Fruit fly (Drosophila melanogaster) whole organism, embryonic: ENCODE measurements around the gene CG5381.

Experiments used
- Abd-B ChIP-seq: fragments of 200-800 bp; sonication (Bioruptor generic); optimal IDR thresholded peaks from 2 replicates; lab custom pipeline; 2018; ENCODE audit warnings: missing biosample characterization, mild to moderate bottlenecking, missing genetic modification characterization, moderate library complexity
- Aef1 ChIP-seq: fragments of 200-800 bp; sonication (Bioruptor generic); IDR thresholded peaks from 3 replicates; pipeline ENCODE4 v1.3.6; 2022; ENCODE audit warnings: missing biosample characterization, missing genetic modification characterization
- Asciz ChIP-seq: fragments of 200-800 bp; sonication (Bioruptor generic); optimal IDR thresholded peaks from 2 replicates; lab custom pipeline; 2017; ENCODE audit warnings: missing biosample characterization, mild to moderate bottlenecking, missing genetic modification characterization, missing genetic modification reagents
- CG10209 ChIP-seq: fragments of 200-800 bp; sonication (Bioruptor generic); optimal IDR thresholded peaks from 3 replicates; lab custom pipeline; 2017; ENCODE audit warnings: missing biosample characterization, mild to moderate bottlenecking, missing genetic modification characterization, missing genetic modification reagents
- CG10462 ChIP-seq: fragments of 200-800 bp; sonication (Bioruptor generic); optimal IDR thresholded peaks from 2 replicates; lab custom pipeline; 2016; ENCODE audit warnings: missing biosample characterization, missing genetic modification characterization
- CG10565 ChIP-seq: fragments of 200-800 bp; sonication (Bioruptor generic); optimal IDR thresholded peaks from 3 replicates; lab custom pipeline; 2016; ENCODE audit warnings: missing biosample characterization, mild to moderate bottlenecking, missing genetic modification characterization
- CG11504 ChIP-seq: fragments of 200-800 bp; sonication (Bioruptor generic); optimal IDR thresholded peaks from 3 replicates; lab custom pipeline; 2019; ENCODE audit warnings: missing biosample characterization, mild to moderate bottlenecking, missing genetic modification characterization, moderate library complexity
- CG12744 ChIP-seq: fragments of 200-800 bp; sonication (Bioruptor generic); optimal IDR thresholded peaks from 2 replicates; lab custom pipeline; 2016; ENCODE audit warnings: missing biosample characterization, missing genetic modification characterization
- CG12769 ChIP-seq: fragments of 200-800 bp; sonication (Bioruptor generic); optimal IDR thresholded peaks from 2 replicates; lab custom pipeline; 2019; ENCODE audit warnings: missing biosample characterization, mild to moderate bottlenecking, missing genetic modification characterization, moderate library complexity
- CG13123 ChIP-seq: fragments of 200-800 bp; sonication (Bioruptor generic); optimal IDR thresholded peaks from 2 replicates; lab custom pipeline; 2016; ENCODE audit warnings: missing biosample characterization, missing genetic modification characterization
- CG14667 ChIP-seq: fragments of 200-800 bp; sonication (Bioruptor generic); IDR thresholded peaks from 2 replicates; pipeline ENCODE4 v1.3.6; 2022; ENCODE audit warnings: missing biosample characterization, missing genetic modification characterization
- CG16813 ChIP-seq: fragments of 200-800 bp; sonication (Bioruptor generic); IDR thresholded peaks from 3 replicates; pipeline ENCODE4 v1.3.6; 2022; ENCODE audit warnings: missing biosample characterization, missing genetic modification characterization; ENCODE audit not compliant: partially characterized antibody
- CG16815 ChIP-seq: fragments of 200-800 bp; sonication (Bioruptor generic); optimal IDR thresholded peaks from 3 replicates; lab custom pipeline; 2017; ENCODE audit warnings: missing biosample characterization, mild to moderate bottlenecking, missing genetic modification characterization
- CG17385 ChIP-seq: fragments of 200-800 bp; sonication (Bioruptor generic); optimal IDR thresholded peaks from 3 replicates; lab custom pipeline; 2018; ENCODE audit warnings: missing biosample characterization, mild to moderate bottlenecking, missing genetic modification characterization
- CG17568 ChIP-seq: fragments of 200-800 bp; sonication (Bioruptor generic); optimal IDR thresholded peaks from 2 replicates; lab custom pipeline; 2018; ENCODE audit warnings: missing biosample characterization, mild to moderate bottlenecking, missing genetic modification characterization, moderate library complexity
- CG1792 ChIP-seq: fragments of 200-800 bp; sonication (Bioruptor generic); optimal IDR thresholded peaks from 2 replicates; lab custom pipeline; 2016; ENCODE audit warnings: missing biosample characterization, missing genetic modification characterization
- CG1832 ChIP-seq: fragments of 200-800 bp; sonication (Bioruptor generic); optimal IDR thresholded peaks from 2 replicates; lab custom pipeline; 2017; ENCODE audit warnings: missing biosample characterization, mild to moderate bottlenecking, missing genetic modification characterization, inconsistent platforms
- CG18619 ChIP-seq: fragments of 200-800 bp; sonication (Bioruptor generic); optimal IDR thresholded peaks from 3 replicates; lab custom pipeline; 2017; ENCODE audit warnings: missing biosample characterization, mild to moderate bottlenecking, missing genetic modification characterization
- CG2199 ChIP-seq: fragments of 200-800 bp; sonication (Bioruptor generic); IDR thresholded peaks from 3 replicates; pipeline ENCODE4 v1.3.6; 2022; ENCODE audit warnings: missing biosample characterization, missing genetic modification characterization
- CG4404 ChIP-seq: fragments of 200-800 bp; sonication (Bioruptor generic); IDR thresholded peaks from 2 replicates; pipeline ENCODE4 v1.3.6; 2022; ENCODE audit warnings: missing biosample characterization, missing genetic modification characterization
- CG4707 ChIP-seq: fragments of 200-800 bp; sonication (Bioruptor generic); optimal IDR thresholded peaks from 2 replicates; lab custom pipeline; 2018; ENCODE audit warnings: missing biosample characterization, mild to moderate bottlenecking, missing genetic modification characterization, moderate library complexity
- CG6254 ChIP-seq: fragments of 200-800 bp; sonication (Bioruptor generic); optimal IDR thresholded peaks from 3 replicates; lab custom pipeline; 2017; ENCODE audit warnings: mild to moderate bottlenecking, missing biosample characterization, missing genetic modification reagents, missing genetic modification characterization
- CG6765 ChIP-seq: fragments of 200-800 bp; sonication (Bioruptor generic); optimal IDR thresholded peaks from 3 replicates; lab custom pipeline; 2017; ENCODE audit warnings: missing biosample characterization, mild to moderate bottlenecking, missing genetic modification characterization
- CG8944 ChIP-seq: fragments of 200-800 bp; sonication (Bioruptor generic); optimal IDR thresholded peaks from 3 replicates; lab custom pipeline; 2016; ENCODE audit warnings: missing biosample characterization, missing genetic modification characterization
- CG9727 ChIP-seq: fragments of 200-800 bp; sonication (Bioruptor generic); optimal IDR thresholded peaks from 3 replicates; lab custom pipeline; 2017; ENCODE audit warnings: missing biosample characterization, mild to moderate bottlenecking, missing genetic modification characterization
- CTCF ChIP-seq: fragments of 200-800 bp; sonication (Bioruptor generic); optimal IDR thresholded peaks from 2 replicates; lab custom pipeline; 2017; ENCODE audit warnings: missing biosample characterization, mild to moderate bottlenecking, missing genetic modification characterization, moderate library complexity
- Dfd ChIP-seq, 2 experiments: fragments of >200 bp; optimal IDR thresholded peaks; 2 replicates each; lab custom pipeline; 2017; ENCODE audit warnings: missing biosample characterization in 2 of 2, missing genetic modification characterization in 2 of 2
- Eip74EF ChIP-seq, 2 experiments: fragments of 200-800 bp in 1 of 2; fragments of >200 bp in 1 of 2; sonication (Bioruptor generic) in 1 of 2; optimal IDR thresholded peaks; 2 replicates each; lab custom pipeline; 2017 to 2019; ENCODE audit warnings: missing biosample characterization in 2 of 2, missing genetic modification characterization in 2 of 2, mild to moderate bottlenecking in 1 of 2, moderate library complexity in 1 of 2
- Elba2 ChIP-seq: fragments of 200-800 bp; sonication (Bioruptor generic); optimal IDR thresholded peaks from 3 replicates; lab custom pipeline; 2016; ENCODE audit warnings: missing biosample characterization, missing genetic modification characterization
- Ets65A ChIP-seq: fragments of 200-800 bp; sonication (Bioruptor generic); peaks from one replicate; lab custom pipeline; 2016; ENCODE audit warnings: missing biosample characterization, missing genetic modification characterization
- Hr3 ChIP-seq: fragments of 200-800 bp; sonication (Bioruptor generic); optimal IDR thresholded peaks from 3 replicates; lab custom pipeline; 2016; ENCODE audit warnings: missing biosample characterization, missing genetic modification characterization
- Hr78 ChIP-seq, 2 experiments: fragments of 200-800 bp in 1 of 2; fragments of >200 bp in 1 of 2; sonication (Bioruptor generic) in 1 of 2; optimal IDR thresholded peaks; 2 replicates each; lab custom pipeline; 2017 to 2019; ENCODE audit warnings: missing biosample characterization in 2 of 2, missing genetic modification characterization in 2 of 2, mild to moderate bottlenecking in 1 of 2, moderate library complexity in 1 of 2
- Kr ChIP-seq: fragments of 200-800 bp; sonication (Bioruptor generic); optimal IDR thresholded peaks from 2 replicates; lab custom pipeline; 2017; ENCODE audit warnings: missing biosample characterization, mild to moderate bottlenecking, missing genetic modification characterization
- NfI ChIP-seq: fragments of 200-800 bp; sonication (Bioruptor generic); optimal IDR thresholded peaks from 3 replicates; lab custom pipeline; 2018; ENCODE audit warnings: missing biosample characterization, mild to moderate bottlenecking, missing genetic modification characterization, moderate library complexity
- Rx ChIP-seq: fragments of 200-800 bp; sonication (Bioruptor generic); IDR thresholded peaks from 2 replicates; pipeline ENCODE4 v1.3.6; 2022; ENCODE audit warnings: missing biosample characterization, missing genetic modification characterization
- Vsx1 ChIP-seq: fragments of 200-800 bp; sonication (Bioruptor generic); optimal IDR thresholded peaks from 2 replicates; lab custom pipeline; 2017; ENCODE audit warnings: missing biosample characterization, mild to moderate bottlenecking, missing genetic modification characterization, missing genetic modification reagents
- ab ChIP-seq: fragments of 200-800 bp; sonication (Bioruptor generic); optimal IDR thresholded peaks from 2 replicates; lab custom pipeline; 2016; ENCODE audit warnings: missing biosample characterization, missing genetic modification characterization
- bigmax ChIP-seq: fragments of 200-800 bp; sonication (Bioruptor generic); optimal IDR thresholded peaks from 2 replicates; lab custom pipeline; 2018; ENCODE audit warnings: missing biosample characterization, mild to moderate bottlenecking, missing genetic modification characterization
- cad ChIP-seq: fragments of >200 bp; optimal IDR thresholded peaks from 2 replicates; lab custom pipeline; 2017; ENCODE audit warnings: missing biosample characterization, missing genetic modification characterization
- crp ChIP-seq, 2 experiments: fragments of 200-800 bp; sonication (Bioruptor generic); optimal IDR thresholded peaks; 2 replicates in 1 of 2; 3 replicates in 1 of 2; lab custom pipeline; 2017; ENCODE audit warnings: missing biosample characterization in 2 of 2, missing genetic modification characterization in 2 of 2, mild to moderate bottlenecking in 1 of 2, moderate library complexity in 1 of 2
- da ChIP-seq: fragments of 200-800 bp; sonication (Bioruptor generic); optimal IDR thresholded peaks from 2 replicates; lab custom pipeline; 2016; ENCODE audit warnings: missing biosample characterization, missing genetic modification characterization
- exex ChIP-seq: fragments of 200-800 bp; sonication (Bioruptor generic); optimal IDR thresholded peaks from 4 replicates; lab custom pipeline; 2018; ENCODE audit warnings: missing biosample characterization, mild to moderate bottlenecking, missing genetic modification characterization, moderate library complexity
- jigr1 ChIP-seq: fragments of 200-800 bp; sonication (Bioruptor generic); IDR thresholded peaks from 3 replicates; pipeline ENCODE4 v1.3.6; 2022; ENCODE audit warnings: missing biosample characterization, missing genetic modification characterization
- jing ChIP-seq: fragments of 200-800 bp; sonication (Bioruptor generic); optimal IDR thresholded peaks from 2 replicates; lab custom pipeline; 2018; ENCODE audit warnings: missing biosample characterization, mild to moderate bottlenecking, missing genetic modification characterization
- ken ChIP-seq: fragments of 200-800 bp; sonication (Bioruptor generic); IDR thresholded peaks from 3 replicates; pipeline ENCODE4 v1.3.6; 2022; ENCODE audit warnings: missing biosample characterization, missing genetic modification characterization
- maf-S ChIP-seq: fragments of 200-800 bp; sonication (Bioruptor generic); optimal IDR thresholded peaks from 2 replicates; lab custom pipeline; 2016; ENCODE audit warnings: missing biosample characterization, missing genetic modification characterization
- mam ChIP-seq: fragments of 200-800 bp; sonication (Bioruptor generic); optimal IDR thresholded peaks from 3 replicates; lab custom pipeline; 2016; ENCODE audit warnings: missing biosample characterization, missing genetic modification characterization
- ssp ChIP-seq: fragments of 200-800 bp; sonication (Bioruptor generic); IDR thresholded peaks from 2 replicates; pipeline ENCODE4 v1.3.6; 2022; ENCODE audit warnings: missing biosample characterization, missing genetic modification characterization
- twi ChIP-seq: fragments of 200-800 bp; optimal IDR thresholded peaks from 2 replicates; lab custom pipeline; 2019; ENCODE audit warnings: missing biosample characterization, mild to moderate bottlenecking, missing genetic modification characterization, moderate library complexity
- vvl ChIP-seq: fragments of 200-800 bp; sonication (Bioruptor generic); IDR thresholded peaks from 2 replicates; pipeline ENCODE4 v1.3.6; 2022; ENCODE audit warnings: missing biosample characterization, missing genetic modification characterization
- zen ChIP-seq: fragments of 200-800 bp; sonication (Bioruptor generic); optimal IDR thresholded peaks from 3 replicates; lab custom pipeline; 2018; ENCODE audit warnings: missing biosample characterization, mild to moderate bottlenecking, missing genetic modification characterization, moderate library complexity

Gene CG5381

dm6 chr2L:10339212-10339721, 16.4 kb upstream of the CG5381 start, which contains the start of gene SamDC (continued):
- TF ChIP-seq CG10462 (GFP tag; lab: Kevin White, UChicago) (no peak), Eip74EF (GFP tag; optimal IDR thresholded peaks at IDR 0.05; lab: Kevin White, UChicago) (peak in 1 of 2 experiments; percentile 94), CG13123 (GFP tag; lab: Kevin White, UChicago) (peak; percentile 12), NfI (GFP tag; lab: Kevin White, UChicago) (peak; percentile 46), cad (GFP tag; lab: Kevin White, UChicago) (no peak), CG11504 (peak; percentile 73), jing (GFP tag; lab: Kevin White, UChicago) (no peak), CTCF (GFP tag; lab: Kevin White, UChicago) (no peak), crp (GFP tag; optimal IDR thresholded peaks at IDR 0.05; lab: Kevin White, UChicago) (peak in 1 of 2 experiments; percentile 60), Kr (GFP tag; lab: Kevin White, UChicago) (no peak), maf-S (GFP tag; lab: Kevin White, UChicago) (no peak), CG18619 (GFP tag; lab: Kevin White, UChicago) (no peak), Asciz (GFP tag; lab: Kevin White, UChicago) (no peak), Rx (GFP tag; lab: Robert Waterston, UW) (no peak), ssp (GFP tag; lab: Robert Waterston, UW) (peak; percentile 98), mam (GFP tag; lab: Kevin White, UChicago) (peak; percentile 54), Elba2 (GFP tag; lab: Kevin White, UChicago) (no peak), da (GFP tag; lab: Kevin White, UChicago) (no peak), CG8944 (GFP tag; lab: Kevin White, UChicago) (peak; percentile 17), CG17568 (GFP tag; lab: Kevin White, UChicago) (no peak), CG4404 (GFP tag; lab: Robert Waterston, UW) (no peak), CG6254 (GFP tag; lab: Kevin White, UChicago) (no peak), CG1832 (GFP tag; lab: Kevin White, UChicago) (no peak), jigr1 (no peak; the same call in 2 of the 3 replicates), vvl (GFP tag; lab: Robert Waterston, UW) (peak; percentile 75), zen (tag; lab: Kevin White, UChicago) (peak; percentile 58), exex (tag; lab: Kevin White, UChicago) (no peak), Aef1 (GFP tag; lab: Robert Waterston, UW) (peak; percentile 24; the same call in 1 of the 3 replicates), bigmax (GFP tag; lab: Kevin White, UChicago) (peak; percentile 46), twi (tag; lab: Kevin White, UChicago) (peak; percentile 17), Abd-B (GFP tag; lab: Kevin White, UChicago) (no peak), CG14667 (GFP tag; lab: Robert Waterston, UW) (no peak), CG16813 (peak; percentile 81), ken (GFP tag; lab: Robert Waterston, UW) (no peak), Hr78 (GFP tag; optimal IDR thresholded peaks at IDR 0.05; lab: Kevin White, UChicago) (peak in 1 of 2 experiments; percentile 67), CG10565 (GFP tag; lab: Kevin White, UChicago) (no peak), Vsx1 (GFP tag; lab: Kevin White, UChicago) (no peak), CG4707 (GFP tag; lab: Kevin White, UChicago) (peak; percentile 8), CG12744 (GFP tag; lab: Kevin White, UChicago) (no peak), Dfd (GFP tag; optimal IDR thresholded peaks at IDR 0.05; lab: Kevin White, UChicago) (peak in 1 of 2 experiments; percentile 77), CG1792 (no peak), CG17385 (peak; percentile 48), CG10209 (GFP tag; lab: Kevin White, UChicago) (peak; percentile 36), CG2199 (GFP tag; lab: Robert Waterston, UW) (peak; percentile 67; the same call in 2 of the 3 replicates), CG16815 (GFP tag; lab: Kevin White, UChicago) (peak; percentile 7), Hr3 (peak; percentile 37), Ets65A (peak; percentile 14), ab (GFP tag; lab: Kevin White, UChicago) (no peak), CG6765 (GFP tag; lab: Kevin White, UChicago) (peak; percentile 31), CG12769 (tag; lab: Kevin White, UChicago) (peak; percentile 32), CG9727 (GFP tag; lab: Kevin White, UChicago) (no peak)
